Worm (Caenorhabditis elegans): ENCODE results near the gene srw-90.

The srw-90 gene

ce11 chrV:1716892-1717291 lies 15.0 kb downstream of the srw-90 start, which contains the start of gene srw-103:
Gene srw-103, plus strand, starts transcription at chrV:1717192.
- TF ChIP-seq sma-3 (GFP tag; optimal IDR thresholded peaks at IDR 0.05) (no peak), mdl-1 (tag; optimal IDR thresholded peaks at IDR 0.05) (no peak), lin-39 (tag; optimal IDR thresholded peaks at IDR 0.05) (no peak), ZK546.5 (tag; optimal IDR thresholded peaks at IDR 0.05) (no peak), nhr-11 (tag; optimal IDR thresholded peaks at IDR 0.05) (no peak), nhr-77 (tag; optimal IDR thresholded peaks at IDR 0.05) (no peak), C34F6.9 (tag; optimal IDR thresholded peaks at IDR 0.05) (no peak), skn-1 (tag; optimal IDR thresholded peaks at IDR 0.05) (no peak), elt-3 (tag; optimal IDR thresholded peaks at IDR 0.05) (no peak), lin-13 (GFP tag; optimal IDR thresholded peaks at IDR 0.05) (no peak), dmd-4 (tag; optimal IDR thresholded peaks at IDR 0.05) (no peak), lsy-2 (tag; optimal IDR thresholded peaks at IDR 0.05) (no peak), F13H6.1 (tag; optimal IDR thresholded peaks at IDR 0.05) (no peak), zag-1 (tag; optimal IDR thresholded peaks at IDR 0.05) (no peak), ztf-1 (GFP tag; conservative IDR thresholded peaks at IDR 0.05) (no peak), ztf-11 (tag; optimal IDR thresholded peaks at IDR 0.05) (no peak), peb-1 (tag; optimal IDR thresholded peaks at IDR 0.05) (no peak), egl-27 (tag; optimal IDR thresholded peaks at IDR 0.05) (no peak)

- TF ChIP-seq mdl-1 (tag; optimal IDR thresholded peaks at IDR 0.05), result no peak
- no peak for TF ChIP-seq egl-27 (tag; optimal IDR thresholded peaks at IDR 0.05)
- no peak for TF ChIP-seq C34F6.9 (tag; optimal IDR thresholded peaks at IDR 0.05)
- no peak for TF ChIP-seq nhr-23 (tag; optimal IDR thresholded peaks at IDR 0.05)
- no peak for TF ChIP-seq ceh-82 (tag; optimal IDR thresholded peaks at IDR 0.05)
- no peak for TF ChIP-seq lin-13 (GFP tag; optimal IDR thresholded peaks at IDR 0.05)
- no peak for TF ChIP-seq gmeb-1 (tag; optimal IDR thresholded peaks at IDR 0.05)
- TF ChIP-seq nhr-11 (tag; optimal IDR thresholded peaks at IDR 0.05), result no peak
- no peak for TF ChIP-seq snpc-4 (tag; optimal IDR thresholded peaks at IDR 0.05)
- no peak for TF ChIP-seq fos-1 (tag; optimal IDR thresholded peaks at IDR 0.05)
- no peak for TF ChIP-seq dmd-4 (tag; optimal IDR thresholded peaks at IDR 0.05)
- no peak for TF ChIP-seq zag-1 (tag; optimal IDR thresholded peaks at IDR 0.05)
- TF ChIP-seq ztf-1 (GFP tag; conservative IDR thresholded peaks at IDR 0.05), result no peak
- no peak for TF ChIP-seq blmp-1 (tag; optimal IDR thresholded peaks at IDR 0.05; ENCODE audit: insufficient read depth)
- no peak for TF ChIP-seq mbf-1 (tag; optimal IDR thresholded peaks at IDR 0.05)
- TF ChIP-seq nhr-10 (tag; optimal IDR thresholded peaks at IDR 0.05), result no peak
- TF ChIP-seq ztf-4 (tag; optimal IDR thresholded peaks at IDR 0.05), result no peak
- TF ChIP-seq nhr-77 (tag; optimal IDR thresholded peaks at IDR 0.05), result no peak
- no peak for TF ChIP-seq alr-1 (tag; optimal IDR thresholded peaks at IDR 0.05)
- TF ChIP-seq sma-9 (GFP tag; optimal IDR thresholded peaks at IDR 0.05), result no peak
- no peak for TF ChIP-seq sma-9 (tag; optimal IDR thresholded peaks at IDR 0.05)
Observed at ce11 chrV:1718232-1718631, 16.4 kb downstream of the srw-90 start.

ce11 chrV:1719927-1720326 lies 18.1 kb downstream of the srw-90 start, which contains the start of gene srw-102:
Gene srw-102, plus strand, starts transcription at chrV:1720227.
- TF ChIP-seq ceh-82 (tag; optimal IDR thresholded peaks at IDR 0.05) (no peak), C34F6.9 (tag; optimal IDR thresholded peaks at IDR 0.05) (no peak), sma-3 (GFP tag; optimal IDR thresholded peaks at IDR 0.05) (no peak), egl-27 (tag; optimal IDR thresholded peaks at IDR 0.05) (no peak), nhr-23 (tag; optimal IDR thresholded peaks at IDR 0.05) (no peak), Y55F3AM.14 (GFP tag; optimal IDR thresholded peaks at IDR 0.05) (no peak), snpc-4 (tag; optimal IDR thresholded peaks at IDR 0.05) (no peak), mbf-1 (tag; optimal IDR thresholded peaks at IDR 0.05) (no peak)

ce11 chrV:1721966-1722365 lies 20.1 kb downstream of the srw-90 start, which contains the start of gene srw-101:
Gene srw-101, plus strand, starts transcription at chrV:1722266.
- TF ChIP-seq unc-62 (GFP tag; optimal IDR thresholded peaks at IDR 0.05) (no peak), nhr-10 (tag; optimal IDR thresholded peaks at IDR 0.05) (no peak), sma-9 (GFP tag; optimal IDR thresholded peaks at IDR 0.05) (no peak), sma-9 (tag; optimal IDR thresholded peaks at IDR 0.05) (no peak), nhr-129 (tag; optimal IDR thresholded peaks at IDR 0.05) (no peak), nhr-6 (tag; optimal IDR thresholded peaks at IDR 0.05) (no peak), mdl-1 (tag; optimal IDR thresholded peaks at IDR 0.05) (no peak), snpc-4 (tag; optimal IDR thresholded peaks at IDR 0.05) (no peak), C34F6.9 (tag; optimal IDR thresholded peaks at IDR 0.05) (no peak), elt-1 (tag; optimal IDR thresholded peaks at IDR 0.05) (no peak), aly-2 (tag; optimal IDR thresholded peaks at IDR 0.05) (no peak), unc-55 (GFP tag; optimal IDR thresholded peaks at IDR 0.05) (no peak), crh-2 (tag; optimal IDR thresholded peaks at IDR 0.05) (no peak), alr-1 (tag; optimal IDR thresholded peaks at IDR 0.05) (no peak), ztf-1 (GFP tag; conservative IDR thresholded peaks at IDR 0.05) (no peak), mbf-1 (tag; optimal IDR thresholded peaks at IDR 0.05) (no peak), lin-11 (tag; optimal IDR thresholded peaks at IDR 0.05) (no peak), lsy-2 (tag; optimal IDR thresholded peaks at IDR 0.05) (no peak), R02D3.7 (tag; optimal IDR thresholded peaks at IDR 0.05) (no peak)
